Worm (Caenorhabditis elegans) whole organism, young adult: Measurements from ENCODE around the gene Y75D11A.6.
A peak's percentile ranks its signal among the peaks of the same experiment; 100 is the strongest.
"Not testable (repeated sequence)": the region's sequence is repeated elsewhere in the genome, so short reads cannot be mapped to it uniquely, and the experiment has no call there.

Experiments
- B0261.1 ChIP-seq: sonication (generic microtip); optimal IDR thresholded peaks from 2 replicates; lab custom pipeline; 2016; ENCODE audit warnings: mild to moderate bottlenecking, missing genetic modification characterization, moderate library complexity, missing compliant biosample characterization
- B0336.3 ChIP-seq: fragments of 200-800 bp; sonication (Bioruptor generic); IDR thresholded peaks from 2 replicates; pipeline ENCODE4 v1.3.6; 2022; ENCODE audit warnings: missing genetic modification characterization, missing compliant biosample characterization
- F22D6.2 ChIP-seq: sonication (generic microtip); optimal IDR thresholded peaks from 2 replicates; lab custom pipeline; 2016; ENCODE audit warnings: mild to moderate bottlenecking, missing genetic modification characterization, missing compliant biosample characterization
- F23B12.7 ChIP-seq: sonication (generic microtip); optimal IDR thresholded peaks from 2 replicates; lab custom pipeline; 2017; ENCODE audit warnings: missing genetic modification characterization, mild to moderate bottlenecking, missing compliant biosample characterization, antibody characterized with exemption, moderate library complexity; ENCODE audit not compliant: insufficient read depth
- F33H1.4 ChIP-seq: fragments of 200-800 bp; sonication (Bioruptor generic); IDR thresholded peaks from 2 replicates; pipeline ENCODE4 v1.3.6; 2022; ENCODE audit warnings: missing genetic modification reagents, missing genetic modification characterization, missing compliant biosample characterization
- F37B4.10 ChIP-seq: fragments of 200-800 bp; sonication (Bioruptor generic); IDR thresholded peaks from 2 replicates; pipeline ENCODE4 v1.3.6; 2022; ENCODE audit warnings: missing genetic modification characterization, missing compliant biosample characterization
- Y53F4B.3 ChIP-seq: fragments of 200-800 bp; sonication (Bioruptor generic); IDR thresholded peaks from 2 replicates; pipeline ENCODE4 v1.3.6; 2022; ENCODE audit warnings: missing genetic modification reagents, missing genetic modification characterization, missing compliant biosample characterization
- Y56A3A.18 ChIP-seq: fragments of 200-800 bp; sonication (Bioruptor generic); IDR thresholded peaks from 2 replicates; pipeline ENCODE4 v1.3.6; 2022; ENCODE audit warnings: missing genetic modification reagents, missing genetic modification characterization, missing compliant biosample characterization
- ZK185.1 ChIP-seq: sonication (generic microtip); optimal IDR thresholded peaks from 2 replicates; lab custom pipeline; 2016; ENCODE audit warnings: mild to moderate bottlenecking, missing genetic modification characterization, missing compliant biosample characterization; ENCODE audit not compliant: poor library complexity, severe bottlenecking
- atf-7 ChIP-seq: sonication (generic microtip); optimal IDR thresholded peaks from 2 replicates; lab custom pipeline; 2017; ENCODE audit warnings: mild to moderate bottlenecking, missing genetic modification characterization, missing compliant biosample characterization
- athp-1 ChIP-seq: sonication (generic microtip); optimal IDR thresholded peaks from 2 replicates; lab custom pipeline; 2017; ENCODE audit warnings: mild to moderate bottlenecking, missing genetic modification characterization, missing compliant biosample characterization
- attf-5 ChIP-seq: fragments of 200-800 bp; sonication (Bioruptor generic); optimal IDR thresholded peaks from 2 replicates; lab custom pipeline; 2018; ENCODE audit warnings: mild to moderate bottlenecking, missing genetic modification characterization, missing compliant biosample characterization
- bed-1 ChIP-seq: fragments of 200-800 bp; sonication (Bioruptor generic); IDR thresholded peaks from 2 replicates; pipeline ENCODE4 v1.3.6; 2022; ENCODE audit warnings: missing genetic modification reagents, missing genetic modification characterization, missing compliant biosample characterization
- cebp-1 ChIP-seq, 2 experiments: fragments of 200-800 bp in 1 of 2; sonication (Bioruptor generic) in 1 of 2; sonication (generic microtip) in 1 of 2; IDR thresholded peaks in 1 of 2; optimal IDR thresholded peaks in 1 of 2; 2 replicates each; pipeline versions ENCODE4 v1.3.6 to Lab custom; 2017 to 2022; ENCODE audit warnings: missing compliant biosample characterization in 2 of 2, missing genetic modification characterization in 2 of 2, mild to moderate bottlenecking in 1 of 2, missing genetic modification reagents in 1 of 2, moderate library complexity in 1 of 2
- ceh-27 ChIP-seq: fragments of 200-800 bp; sonication (Bioruptor generic); optimal IDR thresholded peaks from 2 replicates; lab custom pipeline; 2018; ENCODE audit warnings: mild to moderate bottlenecking, missing genetic modification characterization, moderate library complexity, missing compliant biosample characterization
- ceh-40 ChIP-seq: fragments of 200-800 bp; sonication (Bioruptor generic); IDR thresholded peaks from 2 replicates; pipeline ENCODE4 v1.3.6; 2022; ENCODE audit warnings: missing genetic modification characterization, missing compliant biosample characterization
- ceh-91 ChIP-seq: fragments of 200-800 bp; sonication (Bioruptor generic); IDR thresholded peaks from 2 replicates; pipeline ENCODE4 v1.3.6; 2022; ENCODE audit warnings: missing genetic modification reagents, missing genetic modification characterization, missing compliant biosample characterization
- him-1 ChIP-seq: sonication (generic microtip); optimal IDR thresholded peaks from 2 replicates; lab custom pipeline; 2016; ENCODE audit warnings: missing genotype, missing genetic modification reagents, missing genetic modification characterization, missing compliant biosample characterization
- hmg-1.2 ChIP-seq: fragments of 200-800 bp; sonication (Bioruptor generic); IDR thresholded peaks from 2 replicates; pipeline ENCODE4 v1.3.6; 2022; ENCODE audit warnings: missing genetic modification reagents, missing genetic modification characterization, missing compliant biosample characterization
- hrde-1 ChIP-seq: sonication (generic microtip); optimal IDR thresholded peaks from 2 replicates; lab custom pipeline; 2016; ENCODE audit warnings: missing genetic modification characterization, mild to moderate bottlenecking, missing compliant biosample characterization, moderate library complexity, missing genotype, missing genetic modification reagents, borderline replicate concordance
- lin-35 ChIP-seq, 3 experiments: fragments of 150-350 bp in 2 of 3; sonication (generic microtip) in 1 of 3; optimal IDR thresholded peaks; 2 replicates each; lab custom pipeline; 2014 to 2018; ENCODE audit warnings: missing biosample characterization in 3 of 3, missing genetic modification characterization in 3 of 3, missing genetic modification reagents in 3 of 3
- lin-54 ChIP-seq: fragments of 200-800 bp; sonication (Bioruptor generic); optimal IDR thresholded peaks from 2 replicates; lab custom pipeline; 2018; ENCODE audit warnings: mild to moderate bottlenecking, missing genetic modification characterization, missing compliant biosample characterization
- madf-6 ChIP-seq: fragments of 200-800 bp; sonication (Bioruptor generic); IDR thresholded peaks from 2 replicates; pipeline ENCODE4 v1.3.6; 2022; ENCODE audit warnings: missing genetic modification reagents, missing genetic modification characterization, missing compliant biosample characterization
- mcd-1 ChIP-seq: fragments of 200-800 bp; sonication (Bioruptor generic); IDR thresholded peaks from 2 replicates; pipeline ENCODE4 v1.3.6; 2022; ENCODE audit warnings: missing genetic modification reagents, missing genetic modification characterization, missing compliant biosample characterization
- nhr-90 ChIP-seq: sonication (generic microtip); optimal IDR thresholded peaks from 2 replicates; lab custom pipeline; 2016; ENCODE audit warnings: missing genotype, mild to moderate bottlenecking, missing genetic modification characterization, missing compliant biosample characterization
- pbrm-1 ChIP-seq: fragments of 200-800 bp; sonication (Bioruptor generic); IDR thresholded peaks from 2 replicates; pipeline ENCODE4 v1.3.6; 2022; ENCODE audit warnings: missing genetic modification reagents, missing genetic modification characterization, missing compliant biosample characterization
- repo-1 ChIP-seq: sonication (generic microtip); optimal IDR thresholded peaks from 2 replicates; lab custom pipeline; 2017; ENCODE audit warnings: mild to moderate bottlenecking, missing genetic modification characterization, missing compliant biosample characterization
- rpc-1 ChIP-seq, 2 experiments: fragments of 150-350 bp in 1 of 2; sonication (generic microtip) in 1 of 2; optimal IDR thresholded peaks; 2 replicates each; lab custom pipeline; 2014 to 2018; ENCODE audit warnings: missing biosample characterization in 1 of 2, missing genetic modification characterization in 1 of 2, missing genetic modification reagents in 1 of 2, missing genotype in 1 of 2
- sea-2 ChIP-seq: fragments of 200-800 bp; sonication (Bioruptor generic); IDR thresholded peaks from 2 replicates; pipeline ENCODE4 v1.3.6; 2022; ENCODE audit warnings: missing genetic modification characterization, missing compliant biosample characterization
- snpc-1.1 ChIP-seq: sonication (generic microtip); optimal IDR thresholded peaks from 2 replicates; lab custom pipeline; 2017; ENCODE audit warnings: missing genetic modification characterization, mild to moderate bottlenecking, missing compliant biosample characterization, antibody characterized with exemption, moderate library complexity, missing genotype, missing genetic modification reagents; ENCODE audit not compliant: insufficient read depth
- snpc-1.3 ChIP-seq: sonication (generic microtip); optimal IDR thresholded peaks from 2 replicates; lab custom pipeline; 2017; ENCODE audit warnings: missing genetic modification characterization, mild to moderate bottlenecking, missing compliant biosample characterization, antibody characterized with exemption, moderate library complexity, missing genotype, missing genetic modification reagents; ENCODE audit not compliant: insufficient read depth
- sptf-2 ChIP-seq: fragments of 200-800 bp; sonication (Bioruptor generic); optimal IDR thresholded peaks from 2 replicates; lab custom pipeline; 2018; ENCODE audit warnings: mild to moderate bottlenecking, missing genetic modification characterization, missing compliant biosample characterization
- tbp1 ChIP-seq: fragments of 200-800 bp; sonication (Bioruptor generic); optimal IDR thresholded peaks from 2 replicates; lab custom pipeline; 2018; ENCODE audit warnings: mild to moderate bottlenecking, missing genetic modification characterization, missing compliant biosample characterization
- tbx-9 ChIP-seq: sonication (generic microtip); optimal IDR thresholded peaks from 2 replicates; lab custom pipeline; 2016; ENCODE audit warnings: borderline replicate concordance, missing genetic modification characterization, inconsistent platforms, missing compliant biosample characterization
- unc-130 ChIP-seq: sonication (generic microtip); optimal IDR thresholded peaks from 2 replicates; lab custom pipeline; 2016; ENCODE audit warnings: missing genetic modification reagents, missing genetic modification characterization, missing compliant biosample characterization
- unc-62 ChIP-seq: fragments of 150-350 bp; optimal IDR thresholded peaks from 2 replicates; lab custom pipeline; 2014; ENCODE audit warnings: missing biosample characterization, missing genetic modification reagents, missing genetic modification characterization
- zfh-2 ChIP-seq: fragments of 200-800 bp; sonication (Bioruptor generic); conservative IDR thresholded peaks from 2 replicates; pipeline ENCODE4 v1.3.6; 2022; ENCODE audit warnings: missing genetic modification reagents, missing genetic modification characterization, missing compliant biosample characterization
- ztf-18 ChIP-seq: sonication (generic microtip); optimal IDR thresholded peaks from 2 replicates; lab custom pipeline; 2016; ENCODE audit warnings: missing genotype, mild to moderate bottlenecking, missing genetic modification characterization, missing compliant biosample characterization
- ztf-26 ChIP-seq: sonication (generic microtip); optimal IDR thresholded peaks from 2 replicates; lab custom pipeline; 2017; ENCODE audit warnings: missing genetic modification characterization, missing compliant biosample characterization
- ztf-3 ChIP-seq: fragments of 200-800 bp; sonication (Bioruptor generic); optimal IDR thresholded peaks from 2 replicates; lab custom pipeline; 2018; ENCODE audit warnings: mild to moderate bottlenecking, missing genetic modification characterization, missing compliant biosample characterization

Y75D11A.6 gene

ce11 chrX:1748476-1748875 lies at the start of gene Y75D11A.6:
Gene Y75D11A.6, minus strand, starts transcription at chrX:1748576.
- not testable (repeated sequence) for TF ChIP-seq sea-2 (GFP tag; lab: Robert Waterston, UW); hmg-1.2 (GFP tag; lab: Robert Waterston, UW); ceh-91

DNA sequence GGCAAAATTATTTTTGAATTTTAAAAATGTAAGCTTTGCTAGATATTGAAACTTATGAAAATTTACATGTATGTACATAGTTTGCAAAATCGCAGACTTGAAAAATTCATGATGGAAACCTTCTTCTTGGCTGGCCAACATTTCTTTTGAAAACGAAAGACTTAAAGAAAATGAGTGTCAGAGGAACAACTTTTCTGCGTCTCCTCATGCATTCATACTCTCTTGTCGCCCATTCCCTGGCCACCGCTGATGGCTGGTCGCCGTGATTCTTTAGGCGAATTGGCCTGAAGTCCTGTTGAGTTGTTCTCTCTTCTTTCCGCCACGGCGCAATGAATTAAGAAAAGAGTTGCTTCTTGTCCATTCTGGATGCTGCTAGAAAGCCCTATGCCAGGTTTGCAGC lies 47.7 kb upstream of the Y75D11A.6 start:
- TF ChIP-seq unc-130 (GFP tag; lab: Kevin White, UChicago): no peak
- TF ChIP-seq Y53F4B.3 (GFP tag; lab: Robert Waterston, UW): no peak
- TF ChIP-seq hmg-1.2 (GFP tag; lab: Robert Waterston, UW): peak; percentile 89

DNA sequence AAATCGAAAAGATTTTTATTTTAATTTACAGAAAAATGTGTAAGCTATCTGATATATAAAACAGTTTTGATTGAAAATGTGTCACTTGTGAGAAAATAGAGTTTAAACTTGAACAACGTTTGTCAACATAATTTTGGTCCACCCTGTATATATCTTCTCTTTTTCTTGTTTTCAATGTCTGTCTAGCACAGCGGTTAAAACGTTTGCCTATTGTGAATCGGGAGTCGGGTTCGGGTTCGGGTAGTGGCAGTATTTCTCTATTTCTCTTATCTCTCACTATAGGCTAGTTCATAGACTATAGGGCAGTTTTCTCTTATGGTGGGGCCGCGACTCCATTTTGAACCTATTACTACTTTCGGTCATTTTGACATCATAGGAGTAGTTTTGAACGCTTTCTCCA lies 42.7 kb upstream of the Y75D11A.6 start:
- no peak for TF ChIP-seq athp-1 (tag; lab: Kevin White, UChicago)
- TF ChIP-seq tbp1: peak; percentile 68
- no peak for TF ChIP-seq bed-1 (GFP tag; lab: Robert Waterston, UW)
- TF ChIP-seq rpc-1 (optimal IDR thresholded peaks at IDR 0.05; lab: Kevin White, UChicago): peak; percentile 43
- TF ChIP-seq rpc-1 (tag; optimal IDR thresholded peaks at IDR 0.05; lab: Kevin White, UChicago): peak; percentile 72
- TF ChIP-seq B0336.3 (GFP tag; lab: Robert Waterston, UW): no peak
- no peak for TF ChIP-seq F22D6.2 (tag; lab: Kevin White, UChicago)
- no peak for TF ChIP-seq lin-54 (GFP tag; lab: Kevin White, UChicago)
- TF ChIP-seq F23B12.7 (tag; lab: Kevin White, UChicago): no peak
- no peak for TF ChIP-seq unc-62 (GFP tag; lab: Kevin White, UChicago)
- TF ChIP-seq lin-35 (GFP tag; optimal IDR thresholded peaks at IDR 0.05; lab: Kevin White, UChicago): no peak
- TF ChIP-seq unc-130 (GFP tag; lab: Kevin White, UChicago): no peak
- no peak for TF ChIP-seq F33H1.4 (GFP tag; lab: Robert Waterston, UW)
- TF ChIP-seq hrde-1: no peak
- TF ChIP-seq cebp-1 (GFP tag; IDR thresholded peaks at IDR 0.05; lab: Robert Waterston, UW): no peak
- no peak for TF ChIP-seq cebp-1 (tag; optimal IDR thresholded peaks at IDR 0.05; lab: Kevin White, UChicago)
- TF ChIP-seq pbrm-1 (GFP tag; lab: Robert Waterston, UW): no peak
- TF ChIP-seq snpc-1.3 (tag; lab: Kevin White, UChicago): no peak
- TF ChIP-seq him-1 (tag; lab: Kevin White, UChicago): no peak
- no peak for TF ChIP-seq ztf-18
- peak; percentile 25 for TF ChIP-seq B0261.1 (tag; lab: Kevin White, UChicago)
- TF ChIP-seq F37B4.10 (GFP tag; lab: Robert Waterston, UW): no peak
- TF ChIP-seq, all 124 proteins: peak for 3

- no peak for TF ChIP-seq B0261.1 (tag; lab: Kevin White, UChicago)
- no peak for TF ChIP-seq tbx-9 (tag; lab: Kevin White, UChicago)
- no peak for TF ChIP-seq repo-1 (tag; lab: Kevin White, UChicago)
- TF ChIP-seq zfh-2 (GFP tag; lab: Robert Waterston, UW): no peak
- no peak for TF ChIP-seq madf-6 (GFP tag; lab: Robert Waterston, UW)
- TF ChIP-seq, all 124 proteins: peak for 0
Observed at ce11 chrX:1786607-1787006, 38.2 kb upstream of the Y75D11A.6 start, which contains the start of gene arg-1. Gene arg-1, plus strand, starts transcription at chrX:1786907.

ce11 chrX:1785692-1786091 lies 37.3 kb upstream of the Y75D11A.6 start:
- TF ChIP-seq pbrm-1 (GFP tag; lab: Robert Waterston, UW) (no peak), attf-5 (GFP tag; lab: Kevin White, UChicago) (no peak), rpc-1 (optimal IDR thresholded peaks at IDR 0.05; lab: Kevin White, UChicago) (no peak), rpc-1 (tag; optimal IDR thresholded peaks at IDR 0.05; lab: Kevin White, UChicago) (no peak), ZK185.1 (tag; lab: Kevin White, UChicago) (no peak), lin-54 (GFP tag; lab: Kevin White, UChicago) (no peak), sptf-2 (GFP tag; lab: Kevin White, UChicago) (no peak), nhr-90 (no peak), ztf-3 (GFP tag; lab: Kevin White, UChicago) (no peak), F37B4.10 (GFP tag; lab: Robert Waterston, UW) (no peak), ceh-40 (no peak), ceh-27 (GFP tag; lab: Kevin White, UChicago) (no peak), ztf-26 (tag; lab: Kevin White, UChicago) (no peak), snpc-1.1 (tag; lab: Kevin White, UChicago) (no peak), atf-7 (tag; lab: Kevin White, UChicago) (no peak), mcd-1 (GFP tag; lab: Robert Waterston, UW) (no peak), Y56A3A.18 (GFP tag; lab: Robert Waterston, UW) (no peak)
